Fruit fly (Drosophila melanogaster) whole organism, adult: ENCODE data around the gene X11Lbeta.
"Not testable (repeated sequence)": the region's sequence is repeated elsewhere in the genome, so short reads cannot be mapped to it uniquely, and the experiment has no call there.

Experiments used
- bab1 ChIP-seq: fragments of 200-800 bp; sonication (Bioruptor generic); optimal IDR thresholded peaks from 3 replicates; lab custom pipeline; 2019; ENCODE audit warnings: missing biosample characterization, mild to moderate bottlenecking, missing genetic modification characterization, moderate library complexity
- cic ChIP-seq: fragments of 200-800 bp; sonication (Bioruptor generic); optimal IDR thresholded peaks from 2 replicates; lab custom pipeline; 2017; ENCODE audit warnings: missing biosample characterization, mild to moderate bottlenecking, missing genetic modification characterization, moderate library complexity
- kay ChIP-seq: fragments of 200-800 bp; sonication (Bioruptor generic); peaks from one replicate; lab custom pipeline; 2016; ENCODE audit warnings: missing biosample characterization, missing genetic modification characterization, borderline replicate concordance
- pad ChIP-seq: fragments of 200-800 bp; sonication (Bioruptor generic); optimal IDR thresholded peaks from 3 replicates; lab custom pipeline; 2017; ENCODE audit warnings: missing biosample characterization, missing genetic modification characterization, mild to moderate bottlenecking, moderate library complexity, missing genetic modification reagents

DNA sequence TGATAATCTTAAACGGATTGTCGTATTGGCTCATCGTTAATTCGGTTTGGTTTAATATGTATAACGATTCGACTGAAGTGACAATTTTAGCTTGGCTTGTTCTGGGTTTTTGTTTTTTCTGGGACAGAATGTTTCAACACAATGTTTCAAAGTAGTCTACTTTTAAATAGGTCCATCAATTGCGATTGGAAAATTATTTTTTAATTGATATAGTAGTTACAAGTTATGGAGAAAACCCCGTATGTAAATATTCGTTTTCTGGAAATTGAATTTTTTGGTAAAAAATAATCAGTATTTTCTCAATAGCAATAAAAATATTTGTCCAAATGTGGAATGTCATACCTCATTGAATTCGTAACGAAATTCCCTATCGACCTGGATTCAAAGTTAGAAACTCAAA, 4.4 kb upstream of the X11Lbeta start, which contains the start of gene Rab9Db:
- not testable (repeated sequence) for TF ChIP-seq cic; kay (GFP tag; lab: Kevin White, UChicago); pad (GFP tag; lab: Kevin White, UChicago); bab1
